Fruit fly (Drosophila melanogaster) S2 (cell line): ENCODE measurements around the gene CG11755.

Experiments
- CG8478 ChIP-seq: fragments of >200 bp; optimal IDR thresholded peaks from 2 replicates; lab custom pipeline; 2018
- CTCF ChIP-seq, 2 experiments: fragments of >200 bp; optimal IDR thresholded peaks; 2 replicates each; lab custom pipeline; 2018

- TF ChIP-seq CTCF (optimal IDR thresholded peaks at IDR 0.05; lab: Kevin White, UChicago) (no peak), CG8478 (lab: Kevin White, UChicago) (no peak)
Measured at dm6 chr3R:8694110-8694826, 17.6 kb downstream of the CG11755 start.
